Fruit fly (Drosophila melanogaster) ovary, adult (tissue): ENCODE results near the gene ppk18.

ENCODE experiments used
- CG17801 ChIP-seq: fragments of 200-800 bp; optimal IDR thresholded peaks from 2 replicates; lab custom pipeline; 2019; ENCODE audit warnings: missing biosample characterization, mild to moderate bottlenecking, missing genetic modification characterization, moderate library complexity; ENCODE audit not compliant: partially characterized antibody

The ppk18 gene

dm6 chr2L:9757990-9758814 lies 12.6 kb downstream of the ppk18 start, which contains the start of gene zf30C:
Gene zf30C (plus strand): TSS chr2L:9758342.
- peak; percentile 61 for TF ChIP-seq CG17801

- TF ChIP-seq CG17801: no peak
These were observed 16.0 kb downstream of the ppk18 start for dm6 chr2L:9754817-9755216.

- TF ChIP-seq CG17801: no peak
These were observed 17.4 kb downstream of the ppk18 start for dm6 chr2L:9753357-9753756.

- no peak for TF ChIP-seq CG17801
These were observed 21.1 kb downstream of the ppk18 start, which contains the start of gene Cyp4e3 for dm6 chr2L:9749745-9750144. Gene Cyp4e3 (minus strand): TSS chr2L:9750071.

dm6 chr2L:9746236-9747225 lies 24.3 kb downstream of the ppk18 start, which contains the start of gene Nckx30C:
Gene Nckx30C (minus strand): TSS chr2L:9746495.
- TF ChIP-seq CG17801: no peak

- TF ChIP-seq CG17801: no peak
These were observed 26.2 kb downstream of the ppk18 start for dm6 chr2L:9744634-9745033.

- TF ChIP-seq CG17801: no peak
These were observed 27.0 kb downstream of the ppk18 start for dm6 chr2L:9743823-9744222.

- TF ChIP-seq CG17801: no peak
These were observed 31.1 kb downstream of the ppk18 start for dm6 chr2L:9739685-9740084.

- no peak for TF ChIP-seq CG17801
These were observed 33.0 kb downstream of the ppk18 start for dm6 chr2L:9737803-9738202.

- TF ChIP-seq CG17801: no peak
These were observed 33.4 kb downstream of the ppk18 start for dm6 chr2L:9737360-9737759.

dm6 chr2L:9736000-9736695 lies 34.6 kb downstream of the ppk18 start, which contains the start of gene CG13117:
Gene CG13117 (plus strand): TSS chr2L:9736645.
- TF ChIP-seq CG17801: no peak

dm6 chr2L:9734134-9734533 lies 36.7 kb downstream of the ppk18 start:
- no peak for TF ChIP-seq CG17801

- TF ChIP-seq CG17801: no peak
These were observed 39.5 kb downstream of the ppk18 start for dm6 chr2L:9731269-9731668.

dm6 chr2L:9729618-9730284 lies 41.0 kb downstream of the ppk18 start, which contains the start of gene CG13116:
Gene CG13116 (plus strand): TSS chr2L:9729940.
- TF ChIP-seq CG17801: no peak

- no peak for TF ChIP-seq CG17801
These were observed 42.0 kb downstream of the ppk18 start for dm6 chr2L:9728791-9729190.
